Worm (Caenorhabditis elegans): ENCODE data around the gene aman-2.

The aman-2 gene

ce11 chrV:11921689-11922517, 11.1 kb downstream of the aman-2 start:
- TF ChIP-seq pbrm-1 (GFP tag; IDR thresholded peaks at IDR 0.05) (no peak), F55B11.4 (tag; optimal IDR thresholded peaks at IDR 0.05; ENCODE audit: borderline replicate concordance, insufficient read depth) (no peak), madf-8 (GFP tag; conservative IDR thresholded peaks at IDR 0.05) (peak; percentile 81), ztf-25 (GFP tag; IDR thresholded peaks at IDR 0.05) (0 out of 2 replicates have a peak, but pooled peaks have one; percentile 27), F57C9.4 (tag; optimal IDR thresholded peaks at IDR 0.05) (no peak), cebp-1 (GFP tag; IDR thresholded peaks at IDR 0.05) (no peak), cebp-1 (tag; optimal IDR thresholded peaks at IDR 0.05) (peak; percentile 36), madf-6 (GFP tag; IDR thresholded peaks at IDR 0.05) (peak; percentile 93), zfh-2 (GFP tag; conservative IDR thresholded peaks at IDR 0.05) (peak; percentile 48; the same call in 1 of the 2 replicates), F37B4.10 (GFP tag; IDR thresholded peaks at IDR 0.05) (no peak), dpl-1 (GFP tag; optimal IDR thresholded peaks at IDR 0.05) (peak; percentile 8), atf-7 (tag; optimal IDR thresholded peaks at IDR 0.05) (peak; percentile 3), ceh-58 (GFP tag; IDR thresholded peaks at IDR 0.05) (no peak), pha-4 (tag; optimal IDR thresholded peaks at IDR 0.05) (no peak), nfya-2 (GFP tag; IDR thresholded peaks at IDR 0.05) (no peak), hlh-26 (GFP tag; conservative IDR thresholded peaks at IDR 0.05) (no peak), ZK185.1 (tag; optimal IDR thresholded peaks at IDR 0.05; ENCODE audit: poor library complexity, severe bottlenecking) (no peak), lin-40 (tag; optimal IDR thresholded peaks at IDR 0.05) (peak; percentile 1), F39B2.1 (GFP tag; IDR thresholded peaks at IDR 0.05) (no peak), hmg-1.2 (GFP tag; IDR thresholded peaks at IDR 0.05) (no peak), Y53G8AR.9 (GFP tag; conservative IDR thresholded peaks at IDR 0.05) (no peak), Y56A3A.18 (GFP tag; IDR thresholded peaks at IDR 0.05) (no peak), egl-44 (GFP tag; IDR thresholded peaks at IDR 0.05) (no peak), xnd-1 (tag; optimal IDR thresholded peaks at IDR 0.05) (peak; percentile 79), nhr-120 (GFP tag; IDR thresholded peaks at IDR 0.05) (no peak), mel-28 (tag; optimal IDR thresholded peaks at IDR 0.05; ENCODE audit: borderline replicate concordance) (no peak), die-1 (tag; optimal IDR thresholded peaks at IDR 0.05) (no peak), nfya-1 (tag; optimal IDR thresholded peaks at IDR 0.05; ENCODE audit: borderline replicate concordance, insufficient read depth) (no peak), B0336.3 (GFP tag; IDR thresholded peaks at IDR 0.05) (no peak), mes-4 (tag; optimal IDR thresholded peaks at IDR 0.05) (no peak), K11D2.4 (GFP tag; IDR thresholded peaks at IDR 0.05) (0 out of 2 replicates have a peak, but pooled peaks have one; percentile 48), ztf-28 (GFP tag; IDR thresholded peaks at IDR 0.05) (no peak), nhr-90 (tag; optimal IDR thresholded peaks at IDR 0.05) (no peak), let-607 (tag; optimal IDR thresholded peaks at IDR 0.05) (no peak), F52B5.7 (tag; optimal IDR thresholded peaks at IDR 0.05) (no peak), efl-1 (GFP tag; optimal IDR thresholded peaks at IDR 0.05) (peak; percentile 52), somi-1 (GFP tag; optimal IDR thresholded peaks at IDR 0.05) (peak; percentile 48), ceh-27 (GFP tag; optimal IDR thresholded peaks at IDR 0.05) (no peak), bed-1 (GFP tag; IDR thresholded peaks at IDR 0.05) (no peak), Y53F4B.3 (GFP tag; IDR thresholded peaks at IDR 0.05) (no peak), F33H1.4 (GFP tag; IDR thresholded peaks at IDR 0.05) (0 out of 2 replicates have a peak, but pooled peaks have one; percentile 21), chd-7 (tag; optimal IDR thresholded peaks at IDR 0.05) (peak; percentile 43), lin-54 (GFP tag; optimal IDR thresholded peaks at IDR 0.05) (no peak), hsf-1 (GFP tag; IDR thresholded peaks at IDR 0.05) (0 out of 2 replicates have a peak, but pooled peaks have one; percentile 30), unc-62 (GFP tag; optimal IDR thresholded peaks at IDR 0.05) (no peak), let-526 (GFP tag; IDR thresholded peaks at IDR 0.05) (no peak), aptf-3 (GFP tag; IDR thresholded peaks at IDR 0.05) (no peak)
